Worm (Caenorhabditis elegans) whole organism, L4 larva: ENCODE results near the gene rpl-11.2.
A peak's percentile ranks its signal among the peaks of the same experiment; 100 is the strongest.

Experiments
- F10B5.3 ChIP-seq: sonication (generic microtip); optimal IDR thresholded peaks from 2 replicates; lab custom pipeline; 2016; ENCODE audit warnings: mild to moderate bottlenecking, missing genetic modification characterization, missing compliant biosample characterization
- T20F7.1 ChIP-seq: fragments of 200-800 bp; sonication (Bioruptor generic); optimal IDR thresholded peaks from 2 replicates; lab custom pipeline; 2018; ENCODE audit warnings: mild to moderate bottlenecking, missing genetic modification characterization, missing compliant biosample characterization
- Y75B8A.6 ChIP-seq: fragments of 200-800 bp; sonication (Bioruptor generic); IDR thresholded peaks from 2 replicates; pipeline ENCODE4 v1.3.6; 2022; ENCODE audit warnings: missing genetic modification reagents, missing genetic modification characterization, missing compliant biosample characterization
- aha-1 ChIP-seq: fragments of 150-350 bp; peaks from one replicate; lab custom pipeline; 2014; ENCODE audit warnings: missing biosample characterization, missing genetic modification characterization
- aly-2 ChIP-seq: sonication (generic microtip); optimal IDR thresholded peaks from 2 replicates; lab custom pipeline; 2018; ENCODE audit warnings: missing biosample characterization, missing genetic modification characterization
- attf-4 ChIP-seq: sonication (generic microtip); optimal IDR thresholded peaks from 3 replicates; lab custom pipeline; 2017; ENCODE audit warnings: missing biosample characterization, missing genetic modification characterization
- ceh-62 ChIP-seq: sonication (generic microtip); optimal IDR thresholded peaks from 2 replicates; lab custom pipeline; 2017; ENCODE audit warnings: missing biosample characterization, missing genetic modification characterization
- daf-16 ChIP-seq, 3 experiments: sonication (generic microtip); optimal IDR thresholded peaks; 2 replicates each; lab custom pipeline; 2016 to 2017; ENCODE audit warnings: missing genetic modification characterization in 3 of 3, missing genetic modification reagents in 3 of 3, mild to moderate bottlenecking in 2 of 3, missing compliant biosample characterization in 2 of 3, missing biosample characterization in 1 of 3, moderate library complexity in 1 of 3
- egl-27 ChIP-seq: sonication (generic microtip); optimal IDR thresholded peaks from 3 replicates; lab custom pipeline; 2017; ENCODE audit warnings: missing biosample characterization, missing genetic modification reagents, missing genetic modification characterization
- egl-43 ChIP-seq: fragments of 200-800 bp; sonication (Bioruptor generic); IDR thresholded peaks from 2 replicates; pipeline ENCODE4 v1.3.6; 2022; ENCODE audit warnings: missing genetic modification reagents, missing genetic modification characterization, missing compliant biosample characterization
- fkh-10 ChIP-seq: fragments of 150-350 bp; optimal IDR thresholded peaks from 2 replicates; lab custom pipeline; 2014; ENCODE audit warnings: missing biosample characterization, missing genetic modification reagents, missing genetic modification characterization
- hlh-11 ChIP-seq: fragments of 200-800 bp; sonication (Bioruptor generic); optimal IDR thresholded peaks from 2 replicates; lab custom pipeline; 2018; ENCODE audit warnings: mild to moderate bottlenecking, missing genetic modification characterization, missing compliant biosample characterization
- hlh-30 ChIP-seq: sonication (generic microtip); optimal IDR thresholded peaks from 2 replicates; lab custom pipeline; 2017; ENCODE audit warnings: antibody characterized with exemption, mild to moderate bottlenecking, missing genetic modification characterization, missing compliant biosample characterization; ENCODE audit not compliant: insufficient read depth
- lim-7 ChIP-seq: fragments of 200-800 bp; sonication (Bioruptor generic); IDR thresholded peaks from 2 replicates; pipeline ENCODE4 v1.3.6; 2022; ENCODE audit warnings: missing genetic modification characterization, missing compliant biosample characterization
- lin-29 ChIP-seq: fragments of 200-800 bp; sonication (Bioruptor generic); IDR thresholded peaks from 2 replicates; pipeline ENCODE4 v1.3.6; 2022; ENCODE audit warnings: missing genetic modification reagents, missing genetic modification characterization, missing compliant biosample characterization
- lin-39 ChIP-seq: fragments of 150-350 bp; optimal IDR thresholded peaks from 2 replicates; lab custom pipeline; 2014; ENCODE audit warnings: missing biosample characterization, missing genetic modification reagents, missing genetic modification characterization
- mes-2 ChIP-seq: sonication (generic microtip); optimal IDR thresholded peaks from 2 replicates; lab custom pipeline; 2016; ENCODE audit warnings: missing genotype, mild to moderate bottlenecking, missing genetic modification characterization, missing compliant biosample characterization; ENCODE audit not compliant: poor library complexity, severe bottlenecking
- mxl-3 ChIP-seq: fragments of 200-800 bp; sonication (Bioruptor generic); optimal IDR thresholded peaks from 2 replicates; lab custom pipeline; 2018; ENCODE audit warnings: mild to moderate bottlenecking, missing genetic modification characterization, missing compliant biosample characterization
- nhr-237 ChIP-seq: sonication (generic microtip); optimal IDR thresholded peaks from 2 replicates; lab custom pipeline; 2017; ENCODE audit warnings: missing biosample characterization, missing genetic modification characterization
- nhr-25 ChIP-seq: sonication (generic microtip); optimal IDR thresholded peaks from 2 replicates; lab custom pipeline; 2017; ENCODE audit warnings: missing genetic modification characterization, mild to moderate bottlenecking, missing compliant biosample characterization, antibody characterized with exemption, moderate library complexity, borderline replicate concordance; ENCODE audit not compliant: insufficient read depth
- nhr-28 ChIP-seq: fragments of 150-350 bp; optimal IDR thresholded peaks from 2 replicates; lab custom pipeline; 2014; ENCODE audit warnings: missing biosample characterization, missing genetic modification characterization
- nhr-42 ChIP-seq: fragments of 200-800 bp; sonication (Bioruptor generic); IDR thresholded peaks from 2 replicates; pipeline ENCODE4 v1.3.6; 2022; ENCODE audit warnings: missing genetic modification characterization, missing compliant biosample characterization
- set-16 ChIP-seq: fragments of 200-800 bp; sonication (Bioruptor generic); IDR thresholded peaks from 2 replicates; pipeline ENCODE4 v1.3.6; 2022; ENCODE audit warnings: missing genetic modification reagents, missing genetic modification characterization, missing compliant biosample characterization
- snpc-1.2 ChIP-seq: fragments of 200-800 bp; sonication (Bioruptor generic); IDR thresholded peaks from 2 replicates; pipeline ENCODE4 v1.3.6; 2022; ENCODE audit warnings: missing genetic modification reagents, missing genetic modification characterization, missing compliant biosample characterization
- snpc-4 ChIP-seq: fragments of 150-350 bp; optimal IDR thresholded peaks from 2 replicates; lab custom pipeline; 2014; ENCODE audit warnings: missing biosample characterization, missing genetic modification characterization
- spr-3 ChIP-seq: fragments of 200-800 bp; sonication (Bioruptor generic); optimal IDR thresholded peaks from 2 replicates; lab custom pipeline; 2018; ENCODE audit warnings: mild to moderate bottlenecking, missing genetic modification characterization, missing compliant biosample characterization
- tra-1 ChIP-seq: fragments of 200-800 bp; sonication (Bioruptor generic); IDR thresholded peaks from 2 replicates; pipeline ENCODE4 v1.3.6; 2022; ENCODE audit warnings: missing genetic modification reagents, missing genetic modification characterization, missing compliant biosample characterization
- unc-130 ChIP-seq: sonication (generic microtip); optimal IDR thresholded peaks from 2 replicates; lab custom pipeline; 2016; ENCODE audit warnings: missing genetic modification reagents, missing genetic modification characterization, missing compliant biosample characterization
- unc-62 ChIP-seq, 3 experiments: fragments of 150-350 bp in 1 of 3; sonication (generic microtip); optimal IDR thresholded peaks in 2 of 3; peaks in 1 of 3; 1 replicate in 1 of 3; 2 replicates in 2 of 3; lab custom pipeline; 2014 to 2017; ENCODE audit warnings: missing biosample characterization in 3 of 3, missing genetic modification characterization in 3 of 3, missing genetic modification reagents in 3 of 3, missing genotype in 1 of 3
- zfp-3 ChIP-seq: fragments of 200-800 bp; sonication (Bioruptor generic); conservative IDR thresholded peaks from 2 replicates; pipeline ENCODE4 v1.3.6; 2022; ENCODE audit warnings: missing genetic modification reagents, missing genetic modification characterization, missing compliant biosample characterization

Gene rpl-11.2

ce11 chrX:2215108-2215507 lies 27.3 kb downstream of the rpl-11.2 start (continued):
- TF ChIP-seq hlh-11, result peak; percentile 95
- TF ChIP-seq Y75B8A.6, result no peak
- no peak for TF ChIP-seq unc-130 (GFP tag; lab: Kevin White, UChicago)
- TF ChIP-seq, all 104 proteins: peak for 21

DNA sequence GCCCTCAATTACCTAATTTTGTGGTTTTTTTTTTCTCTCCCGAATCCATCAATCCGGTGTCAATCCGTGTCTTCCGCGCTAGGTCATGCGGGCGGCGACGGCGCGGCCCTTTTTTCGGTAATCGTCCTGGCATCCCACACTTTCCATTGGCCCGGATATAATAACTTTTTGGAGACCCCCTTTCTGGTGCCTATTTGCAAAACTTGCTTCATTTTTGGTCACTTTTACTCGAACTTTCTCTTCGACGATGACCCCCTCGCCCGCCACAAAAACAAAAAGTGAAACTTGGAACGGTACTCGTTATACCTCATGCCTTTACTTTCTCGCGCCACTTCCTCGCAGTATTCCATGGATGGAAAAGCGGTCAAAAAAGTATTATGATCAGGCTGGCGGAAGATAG lies 28.0 kb downstream of the rpl-11.2 start:
- TF ChIP-seq nhr-25 (tag; lab: Kevin White, UChicago) (no peak), hlh-30 (tag; lab: Kevin White, UChicago) (no peak), spr-3 (GFP tag; lab: Kevin White, UChicago) (no peak), aha-1 (peak; percentile 11), tra-1 (GFP tag; lab: Robert Waterston, UW) (no peak), nhr-28 (tag; lab: Kevin White, UChicago) (no peak), snpc-4 (tag; lab: Kevin White, UChicago) (no peak)

ce11 chrX:2213400-2214362 lies 28.7 kb downstream of the rpl-11.2 start:
- TF ChIP-seq ceh-62, result no peak
- no peak for TF ChIP-seq mxl-3
- no peak for TF ChIP-seq attf-4 (tag; lab: Kevin White, UChicago)
- TF ChIP-seq zfp-3, result no peak
- peak; percentile 60 for TF ChIP-seq aha-1
- TF ChIP-seq T20F7.1, result no peak
- TF ChIP-seq Y75B8A.6, result no peak
- TF ChIP-seq lin-29 (GFP tag; lab: Robert Waterston, UW), result no peak
- no peak for TF ChIP-seq snpc-1.2 (GFP tag; lab: Robert Waterston, UW)
- peak; percentile 93 for TF ChIP-seq set-16
- TF ChIP-seq egl-43 (GFP tag; lab: Robert Waterston, UW), result no peak
- peak; percentile 20 for TF ChIP-seq nhr-28 (tag; lab: Kevin White, UChicago)
- TF ChIP-seq fkh-10 (GFP tag; lab: Kevin White, UChicago), result no peak
- no peak for TF ChIP-seq aly-2 (tag; lab: Kevin White, UChicago)
- TF ChIP-seq lim-7 (GFP tag; lab: Robert Waterston, UW), result no peak
- no peak for TF ChIP-seq daf-16 (GFP tag; optimal IDR thresholded peaks at IDR 0.05; lab: Kevin White, UChicago)
- peak; percentile 93 for TF ChIP-seq daf-16 (tag; optimal IDR thresholded peaks at IDR 0.05; lab: Kevin White, UChicago)
- peak; percentile 16 for TF ChIP-seq hlh-30 (tag; lab: Kevin White, UChicago)

DNA sequence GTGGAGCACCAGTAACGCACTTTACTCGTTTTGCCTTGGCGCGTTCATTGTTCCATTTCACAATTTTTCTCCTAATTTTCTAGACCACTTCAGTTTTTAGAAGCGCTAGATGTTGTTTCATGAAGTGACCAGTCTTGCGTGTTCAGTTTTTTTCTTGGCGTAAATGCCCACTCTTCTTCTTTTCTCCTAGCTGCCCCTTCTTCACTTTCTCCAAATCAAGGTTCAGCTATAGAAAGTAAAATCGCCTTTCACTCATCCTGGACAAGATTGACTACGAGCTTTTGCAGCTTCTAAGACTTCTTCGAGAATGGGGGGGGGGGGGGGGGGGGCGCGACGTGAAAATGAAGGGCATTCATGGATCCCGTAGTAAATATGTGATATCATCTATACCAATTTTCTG lies 29.7 kb downstream of the rpl-11.2 start:
- peak in 1 of 2 experiments; percentile 66 for TF ChIP-seq unc-62 (GFP tag; optimal IDR thresholded peaks at IDR 0.05 in 1 of 2; lab: Kevin White, UChicago)
- no peak for TF ChIP-seq unc-62 (tag; optimal IDR thresholded peaks at IDR 0.05; lab: Kevin White, UChicago)
- no peak for TF ChIP-seq nhr-237 (tag; lab: Kevin White, UChicago)
- TF ChIP-seq, all 104 proteins: peak for 1

DNA sequence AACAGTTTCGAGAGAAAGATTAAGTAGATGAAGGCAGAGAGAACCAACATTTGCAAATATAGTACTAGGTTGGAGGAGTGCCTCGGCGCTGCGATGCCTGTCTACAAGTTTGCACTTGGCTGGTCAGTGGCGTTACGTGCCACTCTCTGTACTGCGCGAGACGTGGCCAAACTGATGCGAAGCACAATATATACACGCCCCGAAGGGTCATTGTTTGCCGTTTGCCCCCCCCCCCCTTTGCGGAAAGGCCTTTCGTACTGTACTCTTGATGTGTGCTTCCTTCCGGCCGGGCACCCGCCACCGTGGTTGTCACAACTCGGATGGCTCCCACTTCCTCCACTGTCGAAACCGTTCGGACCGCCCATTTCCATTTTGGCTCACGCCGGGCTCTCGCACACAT lies 30.3 kb downstream of the rpl-11.2 start:
- TF ChIP-seq F10B5.3 (tag; lab: Kevin White, UChicago) (no peak), egl-27 (tag; lab: Kevin White, UChicago) (no peak), set-16 (peak; percentile 63), lin-39 (tag; lab: Kevin White, UChicago) (no peak), nhr-42 (GFP tag; lab: Robert Waterston, UW) (0 out of 2 replicates have a peak, but pooled peaks have one; percentile 8), mes-2 (tag; lab: Kevin White, UChicago) (peak; percentile 11), ceh-62 (no peak), egl-43 (GFP tag; lab: Robert Waterston, UW) (0 out of 2 replicates have a peak, but pooled peaks have one; percentile 24)
